Worm (Caenorhabditis elegans) whole organism, L1 larva: Measurements from ENCODE around the gene dnpp-1.

Experiments used
- C04F5.9 ChIP-seq: sonication (generic microtip); optimal IDR thresholded peaks from 2 replicates; lab custom pipeline; 2016; ENCODE audit warnings: missing genetic modification characterization, missing compliant biosample characterization
- C16A3.4 ChIP-seq: fragments of 150-350 bp; optimal IDR thresholded peaks from 2 replicates; lab custom pipeline; 2014; ENCODE audit warnings: missing biosample characterization, missing genetic modification characterization
- C34B4.2 ChIP-seq: sonication (generic microtip); optimal IDR thresholded peaks from 2 replicates; lab custom pipeline; 2017; ENCODE audit warnings: mild to moderate bottlenecking, missing genetic modification characterization, missing compliant biosample characterization
- Y116A8C.19 ChIP-seq: sonication (generic microtip); optimal IDR thresholded peaks from 2 replicates; lab custom pipeline; 2016; ENCODE audit warnings: missing compliant biosample characterization, missing genetic modification characterization, borderline replicate concordance
- aly-2 ChIP-seq: fragments of 150-350 bp; optimal IDR thresholded peaks from 2 replicates; lab custom pipeline; 2014; ENCODE audit warnings: missing biosample characterization, missing genetic modification characterization
- ama-1 ChIP-seq: fragments of 150-350 bp; optimal IDR thresholded peaks from 2 replicates; lab custom pipeline; 2014
- blmp-1 ChIP-seq: fragments of 150-350 bp; optimal IDR thresholded peaks from 2 replicates; lab custom pipeline; 2014; ENCODE audit warnings: missing biosample characterization, missing genetic modification characterization
- ceh-88 ChIP-seq: fragments of 200-800 bp; sonication (Bioruptor generic); IDR thresholded peaks from 2 replicates; pipeline ENCODE4 v1.3.6; 2022; ENCODE audit warnings: missing genetic modification characterization, missing compliant biosample characterization
- ceh-90 ChIP-seq: sonication (generic microtip); optimal IDR thresholded peaks from 2 replicates; lab custom pipeline; 2016; ENCODE audit warnings: missing genetic modification characterization, missing compliant biosample characterization
- ces-1 ChIP-seq: fragments of 150-350 bp; optimal IDR thresholded peaks from 2 replicates; lab custom pipeline; 2014; ENCODE audit warnings: missing biosample characterization, missing genetic modification reagents, missing genetic modification characterization
- dpl-1 ChIP-seq, 3 experiments: fragments of 150-350 bp in 2 of 3; sonication (generic microtip) in 1 of 3; optimal IDR thresholded peaks; 2 replicates each; lab custom pipeline; 2014 to 2017; ENCODE audit warnings: missing biosample characterization in 3 of 3, missing genetic modification characterization in 3 of 3, missing genetic modification reagents in 3 of 3
- efl-1 ChIP-seq, 4 experiments: fragments of 150-350 bp; optimal IDR thresholded peaks in 3 of 4; peaks in 1 of 4; 1 replicate in 1 of 4; 2 replicates in 3 of 4; lab custom pipeline; 2014; ENCODE audit warnings: missing biosample characterization in 2 of 4, missing genetic modification characterization in 2 of 4, missing genetic modification reagents in 2 of 4
- efl-3 ChIP-seq: fragments of 200-800 bp; sonication (Bioruptor generic); optimal IDR thresholded peaks from 2 replicates; lab custom pipeline; 2018; ENCODE audit warnings: mild to moderate bottlenecking, missing genetic modification characterization, missing compliant biosample characterization
- elt-2 ChIP-seq: sonication (generic microtip); optimal IDR thresholded peaks from 2 replicates; lab custom pipeline; 2016; ENCODE audit warnings: missing genetic modification characterization, mild to moderate bottlenecking, inconsistent platforms, missing compliant biosample characterization, missing genetic modification reagents
- elt-3 ChIP-seq, 6 experiments: fragments of 150-350 bp in 1 of 6; sonication (generic microtip); optimal IDR thresholded peaks; 2 replicates each; lab custom pipeline; 2017 to 2018; ENCODE audit warnings: missing biosample characterization in 6 of 6, missing genetic modification characterization in 6 of 6, inconsistent platforms in 1 of 6
- grh-1 ChIP-seq: fragments of 200-800 bp; sonication (Bioruptor generic); IDR thresholded peaks from 2 replicates; pipeline ENCODE4 v1.3.6; 2022; ENCODE audit warnings: missing genetic modification reagents, missing genetic modification characterization, missing compliant biosample characterization
- lin-14 ChIP-seq: fragments of 200-800 bp; sonication (Bioruptor generic); optimal IDR thresholded peaks from 2 replicates; lab custom pipeline; 2018; ENCODE audit warnings: mild to moderate bottlenecking, missing genetic modification characterization, moderate library complexity, missing compliant biosample characterization
- lin-35 ChIP-seq, 2 experiments: fragments of 150-350 bp; optimal IDR thresholded peaks; 2 replicates each; lab custom pipeline; 2014; ENCODE audit warnings: missing biosample characterization in 2 of 2, missing genetic modification characterization in 2 of 2, missing genetic modification reagents in 2 of 2
- lin-39 ChIP-seq: fragments of 150-350 bp; optimal IDR thresholded peaks from 2 replicates; lab custom pipeline; 2014; ENCODE audit warnings: missing biosample characterization, missing genetic modification reagents, missing genetic modification characterization
- lir-3 ChIP-seq: sonication (generic microtip); optimal IDR thresholded peaks from 2 replicates; lab custom pipeline; 2016; ENCODE audit warnings: mild to moderate bottlenecking, missing genetic modification characterization, moderate library complexity, missing compliant biosample characterization; ENCODE audit not compliant: poor library complexity
- lsy-2 ChIP-seq, 2 experiments: fragments of 150-350 bp; optimal IDR thresholded peaks; 2 replicates each; lab custom pipeline; 2014; ENCODE audit warnings: missing biosample characterization in 2 of 2, missing genetic modification characterization in 2 of 2
- mdl-1 ChIP-seq, 2 experiments: fragments of 150-350 bp; optimal IDR thresholded peaks; 2 replicates each; lab custom pipeline; 2014 to 2017; ENCODE audit warnings: missing biosample characterization in 2 of 2, missing genetic modification characterization in 2 of 2, inconsistent platforms in 1 of 2
- nhr-19 ChIP-seq: fragments of 200-800 bp; sonication (Bioruptor generic); conservative IDR thresholded peaks from 2 replicates; pipeline ENCODE4 v1.3.6; 2022; ENCODE audit warnings: missing genetic modification characterization, missing compliant biosample characterization
- nhr-20 ChIP-seq: sonication (generic microtip); optimal IDR thresholded peaks from 2 replicates; lab custom pipeline; 2016; ENCODE audit warnings: mild to moderate bottlenecking, missing genetic modification characterization, missing compliant biosample characterization
- nhr-28 ChIP-seq: fragments of 150-350 bp; optimal IDR thresholded peaks from 2 replicates; lab custom pipeline; 2014; ENCODE audit warnings: missing biosample characterization, missing genetic modification characterization
- nhr-47 ChIP-seq: sonication (generic microtip); optimal IDR thresholded peaks from 2 replicates; lab custom pipeline; 2016; ENCODE audit warnings: mild to moderate bottlenecking, missing genetic modification characterization, moderate library complexity, missing compliant biosample characterization
- nhr-71 ChIP-seq: sonication (generic microtip); optimal IDR thresholded peaks from 2 replicates; lab custom pipeline; 2016; ENCODE audit warnings: mild to moderate bottlenecking, missing genetic modification characterization, moderate library complexity, missing compliant biosample characterization
- nhr-76 ChIP-seq: sonication (generic microtip); optimal IDR thresholded peaks from 2 replicates; lab custom pipeline; 2017; ENCODE audit warnings: missing biosample characterization, missing genetic modification characterization
- nhr-84 ChIP-seq: sonication (generic microtip); optimal IDR thresholded peaks from 2 replicates; lab custom pipeline; 2017; ENCODE audit warnings: missing biosample characterization, missing genetic modification characterization
- nhr-85 ChIP-seq: sonication (generic microtip); peaks from one replicate; lab custom pipeline; 2016; ENCODE audit warnings: missing genetic modification characterization, inconsistent platforms, missing compliant biosample characterization
- nhr-90 ChIP-seq: sonication (generic microtip); optimal IDR thresholded peaks from 2 replicates; lab custom pipeline; 2016; ENCODE audit warnings: mild to moderate bottlenecking, missing genetic modification characterization, missing compliant biosample characterization; ENCODE audit not compliant: poor library complexity
- pag-3 ChIP-seq: sonication (generic microtip); optimal IDR thresholded peaks from 2 replicates; lab custom pipeline; 2017; ENCODE audit warnings: missing genetic modification characterization, mild to moderate bottlenecking, missing compliant biosample characterization, antibody characterized with exemption, borderline replicate concordance; ENCODE audit not compliant: insufficient read depth
- pax-3 ChIP-seq: fragments of 200-800 bp; sonication (Bioruptor generic); optimal IDR thresholded peaks from 2 replicates; lab custom pipeline; 2018; ENCODE audit warnings: mild to moderate bottlenecking, missing genetic modification characterization, moderate library complexity, missing compliant biosample characterization
- skn-1 ChIP-seq: fragments of 150-350 bp; optimal IDR thresholded peaks from 2 replicates; lab custom pipeline; 2014; ENCODE audit warnings: missing biosample characterization, missing genetic modification characterization
- snu-23 ChIP-seq: sonication (generic microtip); optimal IDR thresholded peaks from 2 replicates; lab custom pipeline; 2016; ENCODE audit warnings: missing genetic modification characterization, missing compliant biosample characterization
- tbx-2 ChIP-seq: sonication (generic microtip); optimal IDR thresholded peaks from 2 replicates; lab custom pipeline; 2016; ENCODE audit warnings: missing genetic modification characterization, missing compliant biosample characterization
- unc-130 ChIP-seq: fragments of 150-350 bp; optimal IDR thresholded peaks from 2 replicates; lab custom pipeline; 2017; ENCODE audit warnings: missing biosample characterization, missing genetic modification characterization, inconsistent platforms
- unc-62 ChIP-seq: fragments of 150-350 bp; optimal IDR thresholded peaks from 2 replicates; lab custom pipeline; 2014; ENCODE audit warnings: missing biosample characterization, missing genetic modification reagents, missing genetic modification characterization
- unc-98 ChIP-seq: fragments of 200-800 bp; sonication (Bioruptor generic); IDR thresholded peaks from 2 replicates; pipeline ENCODE4 v1.3.6; 2022; ENCODE audit warnings: missing genetic modification characterization, missing compliant biosample characterization
- xbp-1 ChIP-seq: sonication (generic microtip); optimal IDR thresholded peaks from 2 replicates; lab custom pipeline; 2016; ENCODE audit warnings: missing genetic modification characterization, missing compliant biosample characterization
- zip-4 ChIP-seq: fragments of 200-800 bp; sonication (Bioruptor generic); optimal IDR thresholded peaks from 2 replicates; lab custom pipeline; 2018; ENCODE audit warnings: mild to moderate bottlenecking, missing genetic modification characterization, moderate library complexity, missing compliant biosample characterization

dnpp-1 gene

ce11 chrIII:5814799-5815198 lies 48.8 kb downstream of the dnpp-1 start, which contains the start of gene R12B2.7:
Gene R12B2.7 (plus strand): TSS chrIII:5815045.
- TF ChIP-seq mdl-1 (tag; optimal IDR thresholded peaks at IDR 0.05; lab: Kevin White, UChicago) (peak in 1 of 2 experiments; percentile 10), ama-1 (lab: Kevin White, UChicago) (no peak), tbx-2 (tag; lab: Kevin White, UChicago) (peak; percentile 53), blmp-1 (peak; percentile 51), snu-23 (GFP tag; lab: Kevin White, UChicago) (peak; percentile 32), nhr-19 (GFP tag; lab: Robert Waterston, UW) (peak; percentile 35), lin-14 (GFP tag; lab: Kevin White, UChicago) (peak; percentile 59), nhr-71 (tag; lab: Kevin White, UChicago) (peak; percentile 57), nhr-90 (tag; lab: Kevin White, UChicago) (peak; percentile 39), nhr-85 (tag; lab: Kevin White, UChicago) (peak; percentile 90), nhr-76 (tag; lab: Kevin White, UChicago) (no peak), dpl-1 (GFP tag; optimal IDR thresholded peaks at IDR 0.05; lab: Kevin White, UChicago) (peak in 1 of 3 experiments; percentile 2), pag-3 (tag; lab: Kevin White, UChicago) (no peak), Y116A8C.19 (no peak), C16A3.4 (tag; lab: Kevin White, UChicago) (no peak), nhr-20 (tag; lab: Kevin White, UChicago) (peak; percentile 40), efl-1 (optimal IDR thresholded peaks at IDR 0.05; lab: Kevin White, UChicago) (peak in 1 of 2 experiments; percentile 14), efl-1 (GFP tag; optimal IDR thresholded peaks at IDR 0.05 in 1 of 2; lab: Kevin White, UChicago) (peak in 1 of 2 experiments; percentile 58), unc-130 (tag; lab: Kevin White, UChicago) (peak; percentile 58), elt-3 (tag; optimal IDR thresholded peaks at IDR 0.05; lab: Kevin White, UChicago) (peak in 2 of 6 experiments; percentile 15 to 34), lin-35 (GFP tag; optimal IDR thresholded peaks at IDR 0.05; lab: Kevin White, UChicago) (peak in 1 of 2 experiments; percentile 54), unc-98 (GFP tag; lab: Robert Waterston, UW) (no peak), lsy-2 (tag; optimal IDR thresholded peaks at IDR 0.05; lab: Kevin White, UChicago) (peak in 1 of 2 experiments; percentile 17), grh-1 (peak; percentile 42; the same call in 1 of the 2 replicates)
- TF ChIP-seq, all 84 proteins: peak for 17

DNA sequence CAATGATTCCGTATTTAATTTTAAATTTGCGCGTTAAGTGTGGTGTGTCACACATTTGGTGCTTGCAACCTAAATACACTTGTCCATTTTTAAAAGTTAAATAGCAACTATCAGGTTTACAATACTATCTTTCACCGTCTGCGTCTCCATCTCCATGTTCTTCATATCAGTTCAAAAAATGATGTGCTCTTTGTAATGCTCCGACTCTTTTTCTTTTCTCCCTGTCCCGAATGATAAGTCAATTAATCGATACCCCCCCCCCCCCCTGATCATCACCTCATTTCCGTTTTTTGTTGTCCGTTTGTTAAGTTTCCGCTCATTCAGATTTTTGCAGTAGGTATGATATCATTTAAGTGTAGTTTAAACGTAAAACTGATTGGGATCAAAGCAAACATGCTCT lies 49.5 kb downstream of the dnpp-1 start:
- no peak for TF ChIP-seq Y116A8C.19
- TF ChIP-seq elt-2 (tag; lab: Kevin White, UChicago) = peak; percentile 44
- TF ChIP-seq efl-1 (optimal IDR thresholded peaks at IDR 0.05; lab: Kevin White, UChicago) = no peak
- peak in 1 of 2 experiments; percentile 77 for TF ChIP-seq efl-1 (GFP tag; optimal IDR thresholded peaks at IDR 0.05 in 1 of 2; lab: Kevin White, UChicago)

- TF ChIP-seq lir-3 (tag; lab: Kevin White, UChicago) (no peak), nhr-28 (tag; lab: Kevin White, UChicago) (no peak), ceh-90 (no peak), unc-130 (tag; lab: Kevin White, UChicago) (no peak), ces-1 (GFP tag; lab: Kevin White, UChicago) (no peak), lin-14 (GFP tag; lab: Kevin White, UChicago) (peak; percentile 6), nhr-47 (no peak), lin-39 (tag; lab: Kevin White, UChicago) (no peak), pax-3 (no peak), lin-35 (GFP tag; optimal IDR thresholded peaks at IDR 0.05; lab: Kevin White, UChicago) (peak in 1 of 2 experiments; percentile 29), zip-4 (GFP tag; lab: Kevin White, UChicago) (no peak), C34B4.2 (tag; lab: Kevin White, UChicago) (no peak), snu-23 (GFP tag; lab: Kevin White, UChicago) (no peak), elt-3 (tag; optimal IDR thresholded peaks at IDR 0.05; lab: Kevin White, UChicago) (peak in 1 of 6 experiments; percentile 19), aly-2 (tag; lab: Kevin White, UChicago) (no peak), skn-1 (tag; lab: Kevin White, UChicago) (no peak), xbp-1 (tag; lab: Kevin White, UChicago) (no peak), nhr-20 (tag; lab: Kevin White, UChicago) (no peak), Y116A8C.19 (no peak), pag-3 (tag; lab: Kevin White, UChicago) (no peak), nhr-76 (tag; lab: Kevin White, UChicago) (no peak), blmp-1 (peak; percentile 40), efl-3 (GFP tag; lab: Kevin White, UChicago) (no peak), ceh-88 (GFP tag; lab: Robert Waterston, UW) (no peak), unc-62 (GFP tag; lab: Kevin White, UChicago) (no peak), C04F5.9 (tag; lab: Kevin White, UChicago) (no peak), nhr-84 (tag; lab: Kevin White, UChicago) (no peak), dpl-1 (GFP tag; optimal IDR thresholded peaks at IDR 0.05; lab: Kevin White, UChicago) (no peak)
Measured at ce11 chrIII:5813501-5813900, 50.1 kb downstream of the dnpp-1 start.
